Fruit fly (Drosophila melanogaster) whole organism, prepupa: Measurements from ENCODE around the gene g.

Source experiments
- CG32006 ChIP-seq: fragments of 200-800 bp; sonication (Bioruptor generic); optimal IDR thresholded peaks from 3 replicates; lab custom pipeline; 2017; ENCODE audit warnings: missing biosample characterization, mild to moderate bottlenecking, missing genetic modification characterization
- CG4318 ChIP-seq: fragments of 200-800 bp; sonication (Bioruptor generic); optimal IDR thresholded peaks from 3 replicates; lab custom pipeline; 2017; ENCODE audit warnings: missing biosample characterization, mild to moderate bottlenecking, missing genetic modification characterization
- CG6854 ChIP-seq: fragments of 200-800 bp; sonication (Bioruptor generic); optimal IDR thresholded peaks from 2 replicates; lab custom pipeline; 2017; ENCODE audit warnings: missing biosample characterization, mild to moderate bottlenecking, missing genetic modification characterization
- Eip78C ChIP-seq: fragments of 200-800 bp; sonication (Bioruptor generic); peaks from one replicate; lab custom pipeline; 2016; ENCODE audit warnings: missing biosample characterization, missing genetic modification characterization
- Hr39 ChIP-seq: fragments of 200-800 bp; sonication (Bioruptor generic); optimal IDR thresholded peaks from 2 replicates; lab custom pipeline; 2016; ENCODE audit warnings: missing biosample characterization, missing genetic modification characterization
- Sox102F ChIP-seq: fragments of 200-800 bp; sonication (Bioruptor generic); optimal IDR thresholded peaks from 2 replicates; lab custom pipeline; 2016; ENCODE audit warnings: missing biosample characterization, mild to moderate bottlenecking, missing genetic modification characterization
- Sox14 ChIP-seq: fragments of 200-800 bp; sonication (Bioruptor generic); optimal IDR thresholded peaks from 3 replicates; lab custom pipeline; 2016; ENCODE audit warnings: missing biosample characterization, missing genetic modification characterization
- achi ChIP-seq: fragments of 200-800 bp; sonication (Bioruptor generic); optimal IDR thresholded peaks from 3 replicates; lab custom pipeline; 2016; ENCODE audit warnings: missing biosample characterization, missing genetic modification characterization
- acj6 ChIP-seq: fragments of 200-800 bp; sonication (Bioruptor generic); optimal IDR thresholded peaks from 3 replicates; lab custom pipeline; 2016; ENCODE audit warnings: missing biosample characterization, missing genetic modification characterization
- cyc ChIP-seq: fragments of 200-800 bp; sonication (Bioruptor generic); optimal IDR thresholded peaks from 3 replicates; lab custom pipeline; 2016; ENCODE audit warnings: missing biosample characterization, missing genetic modification characterization
- eg ChIP-seq: fragments of 200-800 bp; sonication (Bioruptor generic); IDR thresholded peaks from 3 replicates; pipeline ENCODE4 v1.3.6; 2022; ENCODE audit warnings: missing biosample characterization, missing genetic modification characterization
- fd85E ChIP-seq: fragments of 200-800 bp; sonication (Bioruptor generic); optimal IDR thresholded peaks from 3 replicates; lab custom pipeline; 2016; ENCODE audit warnings: missing biosample characterization, missing genetic modification characterization
- salr ChIP-seq, 2 experiments: fragments of 200-800 bp; sonication (Bioruptor generic); optimal IDR thresholded peaks; 3 replicates each; lab custom pipeline; 2016 to 2018; ENCODE audit warnings: missing biosample characterization in 2 of 2, missing genetic modification characterization in 2 of 2, mild to moderate bottlenecking in 1 of 2

dm6 chrX:13747052-13747451, 11.0 kb upstream of the g start:
- TF ChIP-seq Eip78C, result peak; percentile 77
- no peak for TF ChIP-seq fd85E (GFP tag; lab: Kevin White, UChicago)
- peak; percentile 29 for TF ChIP-seq Sox14
- TF ChIP-seq CG6854 (GFP tag; lab: Kevin White, UChicago), result peak; percentile 46
- TF ChIP-seq Hr39 (GFP tag; lab: Kevin White, UChicago), result no peak
- peak; percentile 24 for TF ChIP-seq Sox102F (GFP tag; lab: Kevin White, UChicago)
- no peak for TF ChIP-seq achi (GFP tag; lab: Kevin White, UChicago)
- no peak for TF ChIP-seq salr (GFP tag; optimal IDR thresholded peaks at IDR 0.05; lab: Kevin White, UChicago)
- peak; percentile 66; the same call in 2 of the 3 replicates for TF ChIP-seq eg (GFP tag; lab: Robert Waterston, UW)
- TF ChIP-seq acj6 (GFP tag; lab: Kevin White, UChicago), result no peak
- TF ChIP-seq CG4318 (GFP tag; lab: Kevin White, UChicago), result no peak
- no peak for TF ChIP-seq cyc
- no peak for TF ChIP-seq CG32006 (GFP tag; lab: Kevin White, UChicago)
